Worm (Caenorhabditis elegans) whole organism, L3 larva: Measurements from ENCODE around the gene F10C1.9.

Experiments used
- ZK546.5 ChIP-seq: sonication (generic microtip); optimal IDR thresholded peaks from 2 replicates; lab custom pipeline; 2017; ENCODE audit warnings: missing biosample characterization, missing genetic modification characterization
- ceh-16 ChIP-seq: sonication (generic microtip); optimal IDR thresholded peaks from 2 replicates; lab custom pipeline; 2017; ENCODE audit warnings: missing biosample characterization, missing genetic modification characterization
- daf-12 ChIP-seq: fragments of 150-350 bp; optimal IDR thresholded peaks from 2 replicates; lab custom pipeline; 2014; ENCODE audit warnings: missing biosample characterization, missing genetic modification reagents, missing genetic modification characterization
- egl-5 ChIP-seq: fragments of 150-350 bp; optimal IDR thresholded peaks from 2 replicates; lab custom pipeline; 2017; ENCODE audit warnings: missing biosample characterization, missing genetic modification reagents, missing genetic modification characterization, inconsistent platforms
- elt-1 ChIP-seq: fragments of 150-350 bp; optimal IDR thresholded peaks from 2 replicates; lab custom pipeline; 2014; ENCODE audit warnings: missing biosample characterization, missing genetic modification characterization
- elt-2 ChIP-seq: sonication (generic microtip); optimal IDR thresholded peaks from 2 replicates; lab custom pipeline; 2016; ENCODE audit warnings: missing genetic modification reagents, mild to moderate bottlenecking, missing genetic modification characterization, missing compliant biosample characterization
- elt-3 ChIP-seq, 3 experiments: fragments of 150-350 bp in 1 of 3; sonication (generic microtip) in 2 of 3; optimal IDR thresholded peaks; 2 replicates in 2 of 3; 4 replicates in 1 of 3; lab custom pipeline; 2014 to 2017; ENCODE audit warnings: missing biosample characterization in 3 of 3, missing genetic modification characterization in 3 of 3
- eor-1 ChIP-seq, 2 experiments: fragments of 150-350 bp; optimal IDR thresholded peaks; 2 replicates each; lab custom pipeline; 2014 to 2018; ENCODE audit warnings: missing biosample characterization in 2 of 2, missing genetic modification characterization in 2 of 2
- fkh-10 ChIP-seq: sonication (generic microtip); optimal IDR thresholded peaks from 2 replicates; lab custom pipeline; 2017; ENCODE audit warnings: missing biosample characterization, missing genetic modification reagents, missing genetic modification characterization
- fos-1 ChIP-seq: fragments of 150-350 bp; optimal IDR thresholded peaks from 2 replicates; lab custom pipeline; 2014; ENCODE audit warnings: missing biosample characterization, missing genetic modification characterization
- hmg-11 ChIP-seq: sonication (generic microtip); optimal IDR thresholded peaks from 2 replicates; lab custom pipeline; 2016; ENCODE audit warnings: missing genetic modification characterization, missing compliant biosample characterization
- lin-15B ChIP-seq: fragments of 150-350 bp; optimal IDR thresholded peaks from 2 replicates; lab custom pipeline; 2014; ENCODE audit warnings: missing biosample characterization, missing genetic modification characterization
- lin-39 ChIP-seq: fragments of 150-350 bp; optimal IDR thresholded peaks from 2 replicates; lab custom pipeline; 2018; ENCODE audit warnings: missing biosample characterization, missing genetic modification reagents, missing genetic modification characterization
- lsy-12 ChIP-seq: sonication (generic microtip); optimal IDR thresholded peaks from 2 replicates; lab custom pipeline; 2016; ENCODE audit warnings: mild to moderate bottlenecking, missing genetic modification characterization, missing compliant biosample characterization
- mdl-1 ChIP-seq: fragments of 150-350 bp; optimal IDR thresholded peaks from 2 replicates; lab custom pipeline; 2014; ENCODE audit warnings: missing biosample characterization, missing genetic modification characterization
- mml-1 ChIP-seq: fragments of 150-350 bp; sonication (generic microtip); optimal IDR thresholded peaks from 3 replicates; lab custom pipeline; 2014; ENCODE audit warnings: missing biosample characterization, missing genetic modification characterization
- nfya-1 ChIP-seq: sonication (generic microtip); optimal IDR thresholded peaks from 2 replicates; lab custom pipeline; 2017; ENCODE audit warnings: missing genetic modification characterization, mild to moderate bottlenecking, missing compliant biosample characterization, antibody characterized with exemption, moderate library complexity; ENCODE audit not compliant: insufficient read depth
- nhr-12 ChIP-seq: fragments of 150-350 bp; optimal IDR thresholded peaks from 2 replicates; lab custom pipeline; 2014; ENCODE audit warnings: missing biosample characterization, missing genetic modification characterization
- nhr-23 ChIP-seq: fragments of 150-350 bp; optimal IDR thresholded peaks from 2 replicates; lab custom pipeline; 2014; ENCODE audit warnings: missing biosample characterization, missing genetic modification reagents, missing genetic modification characterization
- nhr-25 ChIP-seq: sonication (generic microtip); optimal IDR thresholded peaks from 2 replicates; lab custom pipeline; 2017; ENCODE audit warnings: missing biosample characterization, missing genetic modification characterization
- nhr-43 ChIP-seq: sonication (generic microtip); optimal IDR thresholded peaks from 2 replicates; lab custom pipeline; 2016; ENCODE audit warnings: mild to moderate bottlenecking, missing genetic modification characterization, missing compliant biosample characterization; ENCODE audit not compliant: poor library complexity, severe bottlenecking
- nhr-77 ChIP-seq: fragments of 150-350 bp; optimal IDR thresholded peaks from 2 replicates; lab custom pipeline; 2014; ENCODE audit warnings: missing biosample characterization, missing genetic modification characterization
- skn-1 ChIP-seq: fragments of 150-350 bp; optimal IDR thresholded peaks from 2 replicates; lab custom pipeline; 2014; ENCODE audit warnings: missing biosample characterization, missing genetic modification characterization
- snpc-4 ChIP-seq: fragments of 150-350 bp; optimal IDR thresholded peaks from 2 replicates; lab custom pipeline; 2014; ENCODE audit warnings: missing biosample characterization, missing genetic modification characterization
- tbx-2 ChIP-seq: sonication (generic microtip); optimal IDR thresholded peaks from 2 replicates; lab custom pipeline; 2016; ENCODE audit warnings: mild to moderate bottlenecking, missing genetic modification characterization, missing compliant biosample characterization
- unc-39 ChIP-seq: sonication (generic microtip); optimal IDR thresholded peaks from 4 replicates; lab custom pipeline; 2017; ENCODE audit warnings: missing biosample characterization, missing genetic modification characterization
- unc-62 ChIP-seq: fragments of 150-350 bp; sonication (generic microtip); optimal IDR thresholded peaks from 4 replicates; lab custom pipeline; 2014; ENCODE audit warnings: missing biosample characterization, missing genetic modification reagents, missing genetic modification characterization
- zag-1 ChIP-seq: fragments of 150-350 bp; optimal IDR thresholded peaks from 2 replicates; lab custom pipeline; 2014; ENCODE audit warnings: missing biosample characterization, missing genetic modification characterization
- ztf-11 ChIP-seq: fragments of 150-350 bp; optimal IDR thresholded peaks from 2 replicates; lab custom pipeline; 2014; ENCODE audit warnings: missing biosample characterization, missing genetic modification characterization

F10C1.9 gene

DNA sequence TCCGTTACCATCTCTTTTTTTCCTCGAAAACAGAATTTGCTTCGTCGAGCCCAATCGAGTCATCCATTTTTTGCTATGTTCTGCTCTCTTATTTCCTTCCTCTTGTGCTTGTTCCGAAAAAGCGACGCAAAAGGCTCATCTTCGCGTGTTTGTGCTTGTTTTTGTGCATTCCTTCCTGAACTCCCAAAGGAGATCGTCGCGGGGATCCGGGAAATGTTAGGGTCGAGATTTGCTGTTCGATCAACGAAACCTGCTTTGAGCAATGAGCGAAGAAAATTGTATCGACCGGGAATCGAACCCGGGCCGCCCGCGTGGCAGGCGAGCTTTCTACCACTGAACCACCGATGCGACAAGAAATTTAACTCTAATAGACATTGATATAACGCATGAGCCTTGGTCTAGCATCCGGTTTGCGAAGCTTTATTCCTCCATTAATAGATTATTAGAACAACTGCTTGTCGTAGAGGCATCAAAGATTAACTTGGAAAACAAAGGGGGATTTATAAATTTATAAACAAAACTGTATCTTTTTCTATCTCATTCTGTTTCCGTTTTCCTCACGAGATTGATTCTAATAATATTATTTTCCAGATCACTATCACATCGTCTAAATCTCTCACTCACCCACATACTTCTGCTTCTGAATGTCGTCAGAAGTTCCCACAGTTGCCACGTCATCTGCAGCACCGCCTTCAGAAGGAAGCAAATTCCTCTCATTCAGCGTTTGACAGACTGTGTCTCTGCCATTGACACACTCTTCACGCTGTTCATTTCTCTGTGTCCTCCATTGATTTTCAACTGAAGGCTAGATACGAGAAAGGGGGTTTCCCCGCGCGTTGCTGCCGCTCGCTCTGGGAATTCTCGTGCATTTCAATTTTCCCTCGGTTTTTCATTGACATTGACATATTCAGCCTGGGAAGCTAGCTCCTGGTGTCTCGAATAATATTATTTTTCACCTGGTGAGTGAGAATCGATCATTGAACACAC, 37.1 kb upstream of the F10C1.9 start, which contains the start of gene K05F1.6 (continued):
- TF ChIP-seq skn-1 (tag; lab: Kevin White, UChicago) (peak; percentile 43), fos-1 (tag; lab: Kevin White, UChicago) (no peak)

DNA sequence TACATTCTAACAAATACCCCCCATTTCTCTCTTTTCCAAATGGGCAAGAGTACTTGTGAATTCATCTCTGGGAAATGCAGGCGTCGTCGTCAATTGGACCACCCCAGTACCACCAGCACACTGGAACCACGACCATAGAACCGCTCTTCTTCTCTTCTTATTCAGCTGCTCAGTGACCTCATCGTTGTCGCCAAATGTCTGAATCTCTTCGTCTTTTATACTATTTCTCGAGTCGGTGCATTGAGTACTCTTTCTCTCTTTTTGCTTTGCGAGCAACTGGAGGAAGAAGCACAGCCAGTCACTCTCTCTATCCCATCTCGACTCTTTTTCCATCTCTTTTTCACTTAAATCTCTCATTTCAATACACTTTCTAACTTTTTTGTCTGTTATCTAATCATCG, 34.8 kb upstream of the F10C1.9 start:
- no peak for TF ChIP-seq lsy-12 (tag; lab: Kevin White, UChicago)
- no peak for TF ChIP-seq elt-1 (tag; lab: Kevin White, UChicago)
- peak; percentile 1 for TF ChIP-seq lin-39 (tag; lab: Kevin White, UChicago)
- no peak for TF ChIP-seq elt-2 (tag; lab: Kevin White, UChicago)
- TF ChIP-seq fkh-10 (GFP tag; lab: Kevin White, UChicago), result peak; percentile 21
- no peak for TF ChIP-seq daf-12 (tag; lab: Kevin White, UChicago)
- TF ChIP-seq hmg-11 (tag; lab: Kevin White, UChicago), result peak; percentile 56
- TF ChIP-seq eor-1 (tag; optimal IDR thresholded peaks at IDR 0.05; lab: Kevin White, UChicago), result no peak
- no peak for TF ChIP-seq mml-1 (tag; lab: Kevin White, UChicago)
- peak; percentile 22 for TF ChIP-seq skn-1 (tag; lab: Kevin White, UChicago)
- peak; percentile 51 for TF ChIP-seq nfya-1 (tag; lab: Kevin White, UChicago)
- no peak for TF ChIP-seq snpc-4 (tag; lab: Kevin White, UChicago)
- TF ChIP-seq, all 47 proteins: peak for 5

DNA sequence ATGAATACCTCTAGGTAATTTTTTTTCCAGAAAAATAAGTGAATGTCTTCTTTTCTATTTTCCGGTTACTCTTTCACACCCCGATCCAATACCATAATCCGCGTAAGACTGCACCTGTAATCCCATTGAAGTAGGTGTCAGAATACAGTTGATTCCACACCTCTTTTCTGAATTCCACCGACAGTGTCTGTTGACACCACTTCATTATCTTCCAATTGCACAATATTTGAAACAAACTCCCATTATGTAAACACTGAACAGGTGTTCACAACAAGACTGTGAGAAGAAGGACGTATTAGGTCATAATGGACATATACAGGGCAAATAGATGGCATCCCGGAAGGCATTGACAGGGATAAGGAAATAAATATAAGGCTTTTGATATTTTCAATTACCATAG, 32.3 kb upstream of the F10C1.9 start:
- TF ChIP-seq lin-15B (tag; lab: Kevin White, UChicago) (no peak), eor-1 (tag; optimal IDR thresholded peaks at IDR 0.05; lab: Kevin White, UChicago) (no peak), nfya-1 (tag; lab: Kevin White, UChicago) (no peak), ceh-16 (tag; lab: Kevin White, UChicago) (no peak), elt-2 (tag; lab: Kevin White, UChicago) (no peak), elt-3 (tag; optimal IDR thresholded peaks at IDR 0.05; lab: Kevin White, UChicago) (no peak)

DNA sequence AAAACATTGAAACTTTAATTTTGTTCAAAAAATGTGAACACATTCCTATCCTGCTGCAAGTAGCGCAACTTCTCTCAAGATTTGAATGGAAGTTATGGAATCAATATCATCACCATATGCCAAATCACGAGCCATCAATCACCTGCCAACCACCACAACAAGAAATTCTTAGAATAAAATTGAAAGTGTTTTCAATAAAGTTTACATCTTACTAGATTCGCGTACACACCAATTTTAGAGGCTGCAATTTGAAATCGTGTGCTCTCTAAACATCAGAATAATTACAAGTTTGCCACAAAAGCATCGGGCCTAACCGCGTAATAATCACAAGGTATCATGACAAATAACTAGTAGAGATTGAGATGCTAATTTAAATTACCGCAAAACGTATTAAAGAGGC, 29.8 kb upstream of the F10C1.9 start:
- TF ChIP-seq egl-5 (tag; lab: Kevin White, UChicago) (no peak), mdl-1 (tag; lab: Kevin White, UChicago) (no peak), zag-1 (tag; lab: Kevin White, UChicago) (no peak), ztf-11 (tag; lab: Kevin White, UChicago) (no peak), nhr-12 (tag; lab: Kevin White, UChicago) (no peak), nhr-77 (tag; lab: Kevin White, UChicago) (no peak), elt-3 (tag; optimal IDR thresholded peaks at IDR 0.05; lab: Kevin White, UChicago) (no peak), ceh-16 (tag; lab: Kevin White, UChicago) (no peak), unc-39 (tag; lab: Kevin White, UChicago) (no peak), nfya-1 (tag; lab: Kevin White, UChicago) (no peak), nhr-43 (no peak), tbx-2 (no peak), unc-62 (GFP tag; lab: Kevin White, UChicago) (no peak)

DNA sequence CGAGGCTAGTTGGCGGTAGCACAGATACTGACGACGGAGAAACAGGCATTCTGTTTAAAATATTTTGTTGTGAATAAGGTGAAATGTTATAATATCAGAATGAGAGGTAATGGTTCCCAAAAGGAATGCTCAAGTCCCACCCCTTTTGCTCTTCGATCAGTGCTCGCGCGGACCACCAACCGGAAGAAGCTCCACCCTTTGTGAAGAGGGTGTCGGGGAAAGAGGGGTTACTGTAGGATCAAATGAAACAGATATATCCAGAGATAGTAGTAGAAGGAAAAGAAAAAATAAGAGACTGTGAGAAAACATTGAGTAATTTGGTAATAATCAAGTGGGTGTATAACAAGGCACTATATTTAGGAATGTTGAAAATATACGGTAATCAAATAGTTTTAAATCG, 29.0 kb upstream of the F10C1.9 start, which contains the start of the genes dmd-5 and F10C1.1:
TSS of gene dmd-5 (minus strand) at position 101 of the 400 bp plus-strand sequence.
TSS of gene F10C1.1 (plus strand) at position 110 of the 400 bp plus-strand sequence.
- no peak for TF ChIP-seq elt-3 (tag; optimal IDR thresholded peaks at IDR 0.05; lab: Kevin White, UChicago)
- no peak for TF ChIP-seq ZK546.5 (tag; lab: Kevin White, UChicago)
- TF ChIP-seq nhr-25, result no peak
- no peak for TF ChIP-seq nhr-23 (tag; lab: Kevin White, UChicago)
- TF ChIP-seq, all 47 proteins: peak for 0
